Fruit fly (Drosophila melanogaster) whole organism, wandering third instar larva: ENCODE measurements around the gene CG31687.

ENCODE experiments used
- Vsx2 ChIP-seq: fragments of 200-300, 225-300 bp; sonication (Bioruptor generic); optimal IDR thresholded peaks from 2 replicates; lab custom pipeline; 2018; ENCODE audit warnings: missing biosample characterization, missing genetic modification characterization; ENCODE audit not compliant: partially characterized antibody
- foxo ChIP-seq, 2 experiments: fragments of 200-800 bp; sonication (Bioruptor generic); optimal IDR thresholded peaks; 2 replicates in 1 of 2; 3 replicates in 1 of 2; lab custom pipeline; 2016 to 2017; ENCODE audit warnings: missing biosample characterization in 2 of 2, missing genetic modification characterization in 2 of 2
- h ChIP-seq: fragments of 200-800 bp; sonication (Bioruptor generic); optimal IDR thresholded peaks from 3 replicates; lab custom pipeline; 2016; ENCODE audit warnings: missing biosample characterization, mild to moderate bottlenecking, missing genetic modification characterization
- pan ChIP-seq: fragments of >200 bp; optimal IDR thresholded peaks from 2 replicates; lab custom pipeline; 2017
- psq ChIP-seq: fragments of 200-800 bp; sonication (Bioruptor generic); optimal IDR thresholded peaks from 3 replicates; lab custom pipeline; 2017; ENCODE audit warnings: missing biosample characterization, mild to moderate bottlenecking, missing genetic modification characterization, moderate library complexity
- rgr ChIP-seq: fragments of 200-800 bp; sonication (Bioruptor generic); optimal IDR thresholded peaks from 3 replicates; lab custom pipeline; 2016; ENCODE audit warnings: missing biosample characterization, mild to moderate bottlenecking, missing genetic modification characterization
- woc ChIP-seq: sonication (Bioruptor generic); optimal IDR thresholded peaks from 2 replicates; lab custom pipeline; 2016; ENCODE audit warnings: missing biosample characterization, mild to moderate bottlenecking, missing genetic modification characterization

The CG31687 gene

dm6 chr2L:20494423-20495052 is 44.5 kb downstream of the CG31687 start, which contains the start of gene CG34007 (continued):
- TF ChIP-seq pan (lab: Kevin White, UChicago) (no peak), Vsx2 (no peak), psq (GFP tag; lab: Kevin White, UChicago) (peak; percentile 48), rgr (GFP tag; lab: Kevin White, UChicago) (peak; percentile 10), h (no peak), woc (GFP tag; lab: Kevin White, UChicago) (no peak), foxo (GFP tag; optimal IDR thresholded peaks at IDR 0.05; lab: Kevin White, UChicago) (peak in 1 of 2 experiments; percentile 45)
